Fruit fly (Drosophila melanogaster): ENCODE data around the gene CG14292.
A peak's percentile ranks its signal among the peaks of the same experiment; 100 is the strongest.

The CG14292 gene

dm6 chr3R:18910923-18911322 is 5.5 kb upstream of the CG14292 start:
- TF ChIP-seq sd (tag; optimal IDR thresholded peaks at IDR 0.05) (peak; percentile 25), sens (GFP tag) (peak; percentile 46), CG12659 (GFP tag; optimal IDR thresholded peaks at IDR 0.05) (peak; percentile 1), CG7839 (tag; optimal IDR thresholded peaks at IDR 0.05) (peak; percentile 28), CG3281 (GFP tag; optimal IDR thresholded peaks at IDR 0.05) (peak; percentile 37), CG9727 (GFP tag; optimal IDR thresholded peaks at IDR 0.05) (peak; percentile 3), ac (GFP tag; optimal IDR thresholded peaks at IDR 0.05) (no peak), CG13424 (tag; optimal IDR thresholded peaks at IDR 0.05) (peak; percentile 11), lov (optimal IDR thresholded peaks at IDR 0.05) (no peak), lov (GFP tag; IDR thresholded peaks at IDR 0.05) (no peak), gem (tag; optimal IDR thresholded peaks at IDR 0.05) (peak; percentile 56), CG14050 (GFP tag; IDR thresholded peaks at IDR 0.05) (0 out of 3 replicates have a peak, but pooled peaks have one; percentile 20), Ets65A (GFP tag) (peak; percentile 44), lab (GFP tag; optimal IDR thresholded peaks at IDR 0.05) (peak; percentile 41), CG10209 (GFP tag; optimal IDR thresholded peaks at IDR 0.05) (peak; percentile 16), CG15269 (tag; optimal IDR thresholded peaks at IDR 0.05) (peak; percentile 55), gcm2 (GFP tag; optimal IDR thresholded peaks at IDR 0.05) (no peak), E2f1 (GFP tag; IDR thresholded peaks at IDR 0.05) (no peak), mirr (GFP tag; optimal IDR thresholded peaks at IDR 0.05) (no peak), cato (GFP tag; optimal IDR thresholded peaks at IDR 0.05; ENCODE audit: borderline replicate concordance) (no peak), bigmax (GFP tag; optimal IDR thresholded peaks at IDR 0.05) (no peak), repo (GFP tag; optimal IDR thresholded peaks at IDR 0.05) (no peak), btn (GFP tag; optimal IDR thresholded peaks at IDR 0.05) (no peak), vvl (GFP tag; IDR thresholded peaks at IDR 0.05) (no peak), CG11504 (tag; optimal IDR thresholded peaks at IDR 0.05) (peak; percentile 3), Fer3 (tag; optimal IDR thresholded peaks at IDR 0.05) (peak; percentile 18), Sox100B (GFP tag; optimal IDR thresholded peaks at IDR 0.05) (peak; percentile 19), sqz (GFP tag; optimal IDR thresholded peaks at IDR 0.05) (no peak), Oli (tag; optimal IDR thresholded peaks at IDR 0.05) (peak; percentile 16), BtbVII (GFP tag; optimal IDR thresholded peaks at IDR 0.05) (peak; percentile 10), CG31441 (GFP tag; IDR thresholded peaks at IDR 0.05) (0 out of 2 replicates have a peak, but pooled peaks have one; percentile 15), row (GFP tag; IDR thresholded peaks at IDR 0.05) (peak; percentile 40; the same call in 2 of the 3 replicates), CG11695 (GFP tag; IDR thresholded peaks at IDR 0.05) (0 out of 3 replicates have a peak, but pooled peaks have one; percentile 33), CG11696 (GFP tag; IDR thresholded peaks at IDR 0.05) (peak; percentile 92), CG18599 (GFP tag; optimal IDR thresholded peaks at IDR 0.05) (peak; percentile 46), CG4424 (GFP tag; optimal IDR thresholded peaks at IDR 0.05) (no peak), Vsx1 (GFP tag; optimal IDR thresholded peaks at IDR 0.05) (peak; percentile 7), CG18476 (GFP tag; optimal IDR thresholded peaks at IDR 0.05) (no peak), Xrp1 (GFP tag; IDR thresholded peaks at IDR 0.05) (peak; percentile 30; the same call in 1 of the 2 replicates), Fer1 (GFP tag; optimal IDR thresholded peaks at IDR 0.05) (peak; percentile 30), unpg (GFP tag; optimal IDR thresholded peaks at IDR 0.05) (peak; percentile 39), pan (optimal IDR thresholded peaks at IDR 0.05) (no peak), pan (GFP tag; optimal IDR thresholded peaks at IDR 0.05 in 1 of 2, IDR thresholded peaks at IDR 0.05 in 1 of 2) (peak in 1 of 2 experiments; percentile 7), Side (GFP tag; optimal IDR thresholded peaks at IDR 0.05) (no peak), D19A (tag; optimal IDR thresholded peaks at IDR 0.05) (peak; percentile 41), ken (GFP tag; IDR thresholded peaks at IDR 0.05) (no peak), CG7745 (tag; optimal IDR thresholded peaks at IDR 0.05) (no peak), PHDP (tag; optimal IDR thresholded peaks at IDR 0.05) (peak; percentile 46), dmrt99B (tag; optimal IDR thresholded peaks at IDR 0.05) (peak; percentile 19), ttk (GFP tag; IDR thresholded peaks at IDR 0.05) (no peak), Optix (GFP tag; IDR thresholded peaks at IDR 0.05) (no peak)
